Worm (Caenorhabditis elegans) whole organism, midembryonic: ENCODE measurements around the gene F16H6.3.

Experiments
- T22C8.4 ChIP-seq: fragments of 200-800 bp; sonication (Bioruptor generic); IDR thresholded peaks from 2 replicates; pipeline ENCODE4 v1.3.6; 2022; ENCODE audit warnings: missing genetic modification characterization, missing compliant biosample characterization
- cog-1 ChIP-seq: sonication (generic microtip); optimal IDR thresholded peaks from 2 replicates; lab custom pipeline; 2016; ENCODE audit warnings: missing genetic modification characterization, missing compliant biosample characterization
- flt-1 ChIP-seq: fragments of 200-800 bp; sonication (Bioruptor generic); IDR thresholded peaks from 2 replicates; pipeline ENCODE4 v1.3.6; 2022; ENCODE audit warnings: missing genetic modification characterization, missing compliant biosample characterization
- klf-2 ChIP-seq: fragments of 200-800 bp; sonication (Bioruptor generic); conservative IDR thresholded peaks from 2 replicates; pipeline ENCODE4 v1.3.6; 2022; ENCODE audit warnings: missing genetic modification reagents, missing genetic modification characterization, missing compliant biosample characterization
- med-1 ChIP-seq: sonication (generic microtip); optimal IDR thresholded peaks from 2 replicates; lab custom pipeline; 2017; ENCODE audit warnings: missing genetic modification characterization, mild to moderate bottlenecking, missing compliant biosample characterization, antibody characterized with exemption, missing genetic modification reagents; ENCODE audit not compliant: insufficient read depth
- ref-1 ChIP-seq: fragments of 200-800 bp; sonication (Bioruptor generic); conservative IDR thresholded peaks from 2 replicates; pipeline ENCODE4 v1.3.6; 2022; ENCODE audit warnings: missing genetic modification reagents, missing genetic modification characterization, missing compliant biosample characterization
- tab-1 ChIP-seq: fragments of 200-800 bp; sonication (Bioruptor generic); IDR thresholded peaks from 2 replicates; pipeline ENCODE4 v1.3.6; 2022; ENCODE audit warnings: missing genetic modification characterization, missing compliant biosample characterization
- ztf-23 ChIP-seq: fragments of 200-800 bp; sonication (Bioruptor generic); IDR thresholded peaks from 2 replicates; pipeline ENCODE4 v1.3.6; 2022; ENCODE audit warnings: missing genetic modification reagents, missing genetic modification characterization, missing compliant biosample characterization
- ztf-29 ChIP-seq: fragments of 200-800 bp; sonication (Bioruptor generic); IDR thresholded peaks from 2 replicates; pipeline ENCODE4 v1.3.6; 2022; ENCODE audit warnings: missing genetic modification reagents, missing genetic modification characterization, missing compliant biosample characterization

F16H6.3 gene

DNA sequence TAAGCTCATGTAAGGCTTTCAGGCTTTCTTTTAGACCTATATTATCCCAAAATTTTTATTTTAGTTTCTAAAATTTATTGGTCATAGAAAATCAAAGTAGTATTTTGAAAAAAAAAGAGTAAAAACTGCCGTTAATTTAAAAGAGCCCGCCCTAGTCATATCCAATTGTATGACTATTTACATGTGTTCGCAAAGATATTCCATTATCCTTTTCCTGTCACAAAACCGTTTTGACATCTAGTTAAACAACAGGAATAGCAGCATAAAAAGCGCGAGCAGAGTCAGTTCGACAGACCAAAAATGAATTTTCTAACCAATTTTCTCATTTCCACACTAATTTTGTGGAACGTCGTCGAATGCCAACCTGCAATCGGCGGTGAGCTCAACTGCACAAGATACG lies at the start of gene F16H6.3:
TSS of gene F16H6.3 (plus strand) at position 301 of the 400 bp plus-strand sequence.
- TF ChIP-seq klf-2 (GFP tag; lab: Robert Waterston, UW) (no peak), med-1 (GFP tag; lab: Kevin White, UChicago) (no peak), cog-1 (tag; lab: Kevin White, UChicago) (no peak), ztf-23 (no peak), flt-1 (no peak), ref-1 (GFP tag; lab: Robert Waterston, UW) (no peak), tab-1 (GFP tag; lab: Robert Waterston, UW) (no peak), T22C8.4 (no peak), ztf-29 (GFP tag; lab: Robert Waterston, UW) (no peak)

DNA sequence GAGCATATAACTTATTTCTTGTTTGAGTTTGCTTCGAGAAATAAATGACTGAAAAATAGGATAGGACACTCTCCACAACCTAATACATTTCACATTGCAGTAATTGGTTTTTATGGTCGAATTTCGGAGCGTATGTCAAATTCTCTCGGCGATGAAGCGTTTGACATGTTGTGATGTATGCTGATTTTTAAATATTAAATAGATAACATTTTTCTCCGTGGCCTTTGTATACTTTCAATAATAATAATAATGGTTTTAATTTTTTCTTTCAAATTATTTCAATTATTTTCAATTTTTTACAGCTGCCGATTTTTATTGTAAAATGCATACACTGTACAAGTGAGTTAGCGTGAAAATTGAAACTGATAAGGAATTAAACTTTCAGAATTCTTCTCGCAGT lies 49.0 kb upstream of the F16H6.3 start, which contains the start of gene C14A6.3:
TSS of gene C14A6.3 (plus strand) at position 301 of the 400 bp plus-strand sequence.
- TF ChIP-seq klf-2 (GFP tag; lab: Robert Waterston, UW): no peak
- no peak for TF ChIP-seq T22C8.4
- no peak for TF ChIP-seq cog-1 (tag; lab: Kevin White, UChicago)
- no peak for TF ChIP-seq flt-1
- TF ChIP-seq ref-1 (GFP tag; lab: Robert Waterston, UW): no peak
- no peak for TF ChIP-seq tab-1 (GFP tag; lab: Robert Waterston, UW)

DNA sequence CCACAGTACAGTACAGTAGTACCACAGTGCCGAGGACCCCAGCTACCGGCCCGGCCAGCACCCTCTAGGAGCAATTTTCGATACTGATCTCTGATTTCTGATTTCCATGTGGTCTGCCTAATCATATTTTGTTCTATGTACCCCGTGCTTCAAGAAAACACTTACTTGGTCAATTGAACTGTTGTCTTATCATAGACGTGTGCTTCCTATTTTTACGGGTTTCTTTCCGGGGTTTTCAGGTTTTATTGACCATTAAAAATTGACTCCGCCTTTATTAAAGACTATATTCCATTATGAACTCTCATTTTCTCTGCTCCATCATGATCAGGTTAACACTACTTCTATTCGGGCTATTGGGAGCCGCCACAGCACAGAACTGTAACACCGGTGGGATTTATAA lies 37.4 kb upstream of the F16H6.3 start, which contains the start of gene clec-48:
TSS of gene clec-48 (plus strand) at position 320 of the 400 bp plus-strand sequence.
- no peak for TF ChIP-seq T22C8.4
- no peak for TF ChIP-seq klf-2 (GFP tag; lab: Robert Waterston, UW)
- no peak for TF ChIP-seq tab-1 (GFP tag; lab: Robert Waterston, UW)
- TF ChIP-seq med-1 (GFP tag; lab: Kevin White, UChicago): no peak
- TF ChIP-seq ref-1 (GFP tag; lab: Robert Waterston, UW): no peak
- TF ChIP-seq cog-1 (tag; lab: Kevin White, UChicago): no peak
- no peak for TF ChIP-seq ztf-29 (GFP tag; lab: Robert Waterston, UW)
- TF ChIP-seq flt-1: no peak
- TF ChIP-seq ztf-23: no peak

DNA sequence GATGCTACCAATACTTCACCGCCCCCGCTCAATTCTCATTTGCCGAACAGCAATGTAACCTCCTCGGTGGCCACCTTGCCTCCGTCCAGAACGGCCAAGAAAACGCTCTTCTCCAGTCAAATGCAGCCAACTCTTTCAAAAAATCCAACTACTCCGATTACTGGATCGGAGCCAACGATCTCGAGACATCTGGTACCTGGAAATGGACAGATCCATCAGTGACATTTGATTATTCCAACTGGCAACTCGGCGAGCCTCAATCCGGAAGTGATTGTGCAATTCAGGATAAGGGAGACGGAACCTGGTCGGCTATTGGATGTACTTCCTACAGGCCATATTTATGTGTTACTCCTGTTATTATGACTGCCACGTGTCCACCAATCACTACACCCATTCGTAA lies 36.9 kb upstream of the F16H6.3 start:
- TF ChIP-seq ref-1 (GFP tag; lab: Robert Waterston, UW) (no peak), tab-1 (GFP tag; lab: Robert Waterston, UW) (no peak), ztf-23 (no peak), flt-1 (no peak), klf-2 (GFP tag; lab: Robert Waterston, UW) (no peak), cog-1 (tag; lab: Kevin White, UChicago) (no peak), T22C8.4 (no peak), ztf-29 (GFP tag; lab: Robert Waterston, UW) (no peak), med-1 (GFP tag; lab: Kevin White, UChicago) (no peak)

DNA sequence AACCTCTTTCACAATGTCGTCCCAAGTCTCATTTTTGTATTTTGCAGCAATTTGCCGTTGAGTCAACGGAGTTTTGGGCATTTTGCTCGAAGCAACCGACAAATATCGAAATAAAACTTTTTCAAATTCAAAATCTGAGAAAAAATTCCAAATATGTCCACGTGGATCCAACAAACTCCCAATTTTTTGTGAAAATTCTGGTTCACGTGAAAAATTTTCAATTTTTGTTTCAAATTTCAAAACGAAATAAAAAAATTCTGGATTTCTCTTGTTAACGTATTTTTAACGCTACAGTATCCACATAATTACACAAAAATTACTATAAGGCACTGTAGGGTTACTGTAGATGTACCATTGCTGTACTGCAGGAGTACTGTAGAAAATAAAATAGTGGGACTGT lies 33.9 kb upstream of the F16H6.3 start, which contains the start of gene C14A6.13:
TSS of gene C14A6.13 (minus strand) at position 101 of the 400 bp plus-strand sequence.
- TF ChIP-seq tab-1 (GFP tag; lab: Robert Waterston, UW) (no peak), ztf-23 (no peak), flt-1 (no peak), T22C8.4 (no peak), cog-1 (tag; lab: Kevin White, UChicago) (no peak), klf-2 (GFP tag; lab: Robert Waterston, UW) (no peak), ref-1 (GFP tag; lab: Robert Waterston, UW) (no peak), med-1 (GFP tag; lab: Kevin White, UChicago) (no peak), ztf-29 (GFP tag; lab: Robert Waterston, UW) (no peak)

DNA sequence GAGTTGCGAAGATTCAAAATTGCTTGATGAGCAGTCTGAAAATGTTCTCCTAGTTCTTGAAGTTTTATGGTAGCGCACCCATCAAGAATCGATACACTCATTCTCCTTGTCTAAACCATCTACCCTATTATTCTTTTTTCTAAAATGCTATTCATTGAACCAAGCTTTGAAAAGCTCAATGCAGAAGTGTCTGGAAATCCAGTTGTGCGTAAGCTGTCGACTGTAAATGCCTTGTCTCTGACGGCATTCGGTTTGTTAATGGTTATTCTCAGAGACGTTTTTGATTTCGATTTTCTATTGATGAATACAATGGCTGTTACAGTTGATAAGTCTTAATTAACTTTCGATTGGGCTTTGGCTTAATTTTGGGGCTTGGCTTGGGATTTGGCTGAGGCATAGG lies 32.5 kb upstream of the F16H6.3 start, which contains the start of gene C14A6.12:
TSS of gene C14A6.12 (minus strand) at position 101 of the 400 bp plus-strand sequence.
- TF ChIP-seq klf-2 (GFP tag; lab: Robert Waterston, UW): no peak
- TF ChIP-seq cog-1 (tag; lab: Kevin White, UChicago): no peak
- no peak for TF ChIP-seq ztf-29 (GFP tag; lab: Robert Waterston, UW)
- no peak for TF ChIP-seq ztf-23
- no peak for TF ChIP-seq tab-1 (GFP tag; lab: Robert Waterston, UW)
- TF ChIP-seq med-1 (GFP tag; lab: Kevin White, UChicago): no peak
- TF ChIP-seq flt-1: no peak
- TF ChIP-seq ref-1 (GFP tag; lab: Robert Waterston, UW): no peak
- TF ChIP-seq T22C8.4: no peak

DNA sequence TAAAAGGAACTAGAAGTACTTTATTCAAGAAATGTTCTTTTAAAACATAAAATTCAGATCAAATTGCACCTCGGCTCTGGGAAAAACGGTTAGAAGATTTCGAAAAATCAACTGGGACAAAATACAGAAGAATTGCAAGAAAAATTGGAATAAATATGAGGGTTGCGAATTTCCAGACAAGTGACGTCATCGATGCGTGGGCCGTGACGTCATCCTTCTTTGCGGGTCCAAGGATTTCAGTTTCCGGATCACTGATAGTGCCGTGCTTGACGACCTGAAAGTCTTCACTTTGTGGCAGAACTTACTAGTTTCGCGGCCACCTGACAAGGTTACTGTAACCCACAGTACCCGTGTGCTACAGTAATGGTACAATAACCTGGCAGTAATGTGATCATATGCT lies 31.7 kb upstream of the F16H6.3 start:
- TF ChIP-seq T22C8.4 (no peak), ztf-23 (no peak), med-1 (GFP tag; lab: Kevin White, UChicago) (no peak), tab-1 (GFP tag; lab: Robert Waterston, UW) (no peak), flt-1 (no peak), ref-1 (GFP tag; lab: Robert Waterston, UW) (no peak), cog-1 (tag; lab: Kevin White, UChicago) (no peak), klf-2 (GFP tag; lab: Robert Waterston, UW) (no peak), ztf-29 (GFP tag; lab: Robert Waterston, UW) (no peak)

DNA sequence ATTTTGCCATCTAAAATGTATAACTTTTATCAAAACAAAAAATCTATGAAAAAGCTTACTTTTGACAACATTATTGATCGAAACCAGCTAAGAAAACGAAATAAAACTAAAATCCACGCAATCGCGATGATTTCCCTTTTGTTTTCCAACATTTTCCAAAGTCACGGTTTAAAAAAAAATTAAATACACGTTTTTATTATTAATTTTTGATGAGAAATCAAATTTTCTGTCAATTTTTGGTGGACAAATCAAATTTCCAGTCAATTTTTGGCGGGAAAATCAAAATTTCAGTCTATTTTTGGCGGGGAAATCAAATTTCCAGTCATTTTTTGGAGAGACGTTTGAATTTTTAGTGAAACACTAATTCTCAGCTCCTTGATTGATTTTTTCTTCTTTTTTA lies 30.3 kb upstream of the F16H6.3 start, which contains the start of gene C14A6.5:
TSS of gene C14A6.5 (minus strand) at position 101 of the 400 bp plus-strand sequence.
- no peak for TF ChIP-seq ztf-23
- TF ChIP-seq tab-1 (GFP tag; lab: Robert Waterston, UW): no peak
- TF ChIP-seq ref-1 (GFP tag; lab: Robert Waterston, UW): no peak
- TF ChIP-seq T22C8.4: no peak
- TF ChIP-seq klf-2 (GFP tag; lab: Robert Waterston, UW): no peak
- TF ChIP-seq cog-1 (tag; lab: Kevin White, UChicago): no peak
- TF ChIP-seq ztf-29 (GFP tag; lab: Robert Waterston, UW): no peak
- no peak for TF ChIP-seq flt-1
- no peak for TF ChIP-seq med-1 (GFP tag; lab: Kevin White, UChicago)

DNA sequence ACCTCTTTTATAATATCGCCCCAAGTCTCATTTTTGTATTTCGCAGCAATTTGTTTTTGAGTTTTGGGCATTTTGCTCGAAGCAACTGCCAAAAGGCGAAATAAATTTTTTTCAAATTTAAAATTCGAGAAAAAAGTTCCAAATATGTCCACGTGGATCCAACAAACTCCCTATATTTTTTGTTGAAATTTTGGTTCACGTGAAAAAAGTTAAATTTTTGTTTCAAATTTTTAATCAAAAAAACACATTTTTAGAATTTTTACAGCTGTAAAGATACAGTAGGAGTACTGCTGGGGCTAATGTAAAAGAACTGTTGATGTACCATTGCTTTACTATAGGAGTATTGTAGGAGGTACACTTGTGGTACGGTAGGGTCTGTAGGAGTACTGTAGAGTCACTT lies 27.9 kb upstream of the F16H6.3 start, which contains the start of gene C14A6.6:
TSS of gene C14A6.6 (minus strand) at position 101 of the 400 bp plus-strand sequence.
- no peak for TF ChIP-seq ref-1 (GFP tag; lab: Robert Waterston, UW)
- no peak for TF ChIP-seq T22C8.4
- TF ChIP-seq tab-1 (GFP tag; lab: Robert Waterston, UW): no peak
- TF ChIP-seq ztf-29 (GFP tag; lab: Robert Waterston, UW): no peak
- no peak for TF ChIP-seq flt-1
- no peak for TF ChIP-seq cog-1 (tag; lab: Kevin White, UChicago)
- TF ChIP-seq ztf-23: no peak
- TF ChIP-seq med-1 (GFP tag; lab: Kevin White, UChicago): no peak
- no peak for TF ChIP-seq klf-2 (GFP tag; lab: Robert Waterston, UW)
